Fruit fly (Drosophila melanogaster) whole organism, wandering third instar larva: Measurements from ENCODE around the gene CG10948.
A peak's percentile ranks its signal among the peaks of the same experiment; 100 is the strongest.

ENCODE experiments used
- Abd-B ChIP-seq: fragments of >200 bp; optimal IDR thresholded peaks from 2 replicates; lab custom pipeline; 2017; ENCODE audit warnings: missing biosample characterization, missing genetic modification characterization
- CG32264 ChIP-seq: fragments of 200-800 bp; sonication (Bioruptor generic); optimal IDR thresholded peaks from 2 replicates; lab custom pipeline; 2016; ENCODE audit warnings: missing biosample characterization, missing genetic modification characterization
- CG9705 ChIP-seq: fragments of 200-800 bp; sonication (Bioruptor generic); optimal IDR thresholded peaks from 2 replicates; lab custom pipeline; 2018; ENCODE audit warnings: missing biosample characterization, mild to moderate bottlenecking, missing genetic modification characterization
- CrebA ChIP-seq: fragments of 200-800 bp; sonication (Bioruptor generic); optimal IDR thresholded peaks from 2 replicates; lab custom pipeline; 2016; ENCODE audit warnings: missing biosample characterization, mild to moderate bottlenecking, missing genetic modification characterization, borderline replicate concordance
- Dfd ChIP-seq: fragments of >200 bp; optimal IDR thresholded peaks from 2 replicates; lab custom pipeline; 2017; ENCODE audit warnings: missing biosample characterization, missing genetic modification characterization
- Dif ChIP-seq: fragments of 200-275, 200-300 bp; sonication (Bioruptor generic); optimal IDR thresholded peaks from 2 replicates; lab custom pipeline; 2018; ENCODE audit warnings: missing biosample characterization, missing genetic modification characterization; ENCODE audit not compliant: partially characterized antibody
- GATAd ChIP-seq: sonication (Bioruptor generic); optimal IDR thresholded peaks from 2 replicates; lab custom pipeline; 2016; ENCODE audit warnings: missing biosample characterization, missing genetic modification characterization
- HLH106 ChIP-seq: fragments of 200-800 bp; optimal IDR thresholded peaks from 3 replicates; lab custom pipeline; 2019; ENCODE audit warnings: missing biosample characterization, mild to moderate bottlenecking, missing genetic modification characterization, moderate library complexity
- Hnf4 ChIP-seq: fragments of 200-800 bp; sonication (Bioruptor generic); optimal IDR thresholded peaks from 2 replicates; lab custom pipeline; 2016; ENCODE audit warnings: missing biosample characterization, mild to moderate bottlenecking, missing genetic modification characterization
- Hr78 ChIP-seq: fragments of >200 bp; optimal IDR thresholded peaks from 2 replicates; lab custom pipeline; 2017; ENCODE audit warnings: missing biosample characterization, missing genetic modification characterization
- Hr83 ChIP-seq: fragments of 200-300 bp; sonication (Bioruptor generic); optimal IDR thresholded peaks from 2 replicates; lab custom pipeline; 2016; ENCODE audit warnings: missing biosample characterization, mild to moderate bottlenecking, missing genetic modification characterization, moderate library complexity; ENCODE audit not compliant: poor library complexity, severe bottlenecking
- Jra ChIP-seq: sonication (Bioruptor generic); optimal IDR thresholded peaks from 2 replicates; lab custom pipeline; 2016; ENCODE audit warnings: missing biosample characterization, missing genetic modification characterization
- Mio ChIP-seq: sonication (Bioruptor generic); optimal IDR thresholded peaks from 2 replicates; lab custom pipeline; 2016; ENCODE audit warnings: missing biosample characterization, missing genetic modification characterization
- Myc ChIP-seq: fragments of >200 bp; optimal IDR thresholded peaks from 2 replicates; lab custom pipeline; 2017
- N ChIP-seq: fragments of >200 bp; optimal IDR thresholded peaks from 2 replicates; lab custom pipeline; 2018; ENCODE audit warnings: missing biosample characterization, missing external identifiers, missing genetic modification characterization
- OdsH ChIP-seq: fragments of 200-800 bp; sonication (Bioruptor generic); optimal IDR thresholded peaks from 2 replicates; lab custom pipeline; 2016; ENCODE audit warnings: missing biosample characterization, mild to moderate bottlenecking, missing genetic modification characterization
- Rel ChIP-seq, 2 experiments: fragments of 200-800 bp; sonication (Bioruptor generic) in 1 of 2; optimal IDR thresholded peaks; 2 replicates in 1 of 2; 3 replicates in 1 of 2; lab custom pipeline; 2016 to 2019; ENCODE audit warnings: mild to moderate bottlenecking in 2 of 2, missing biosample characterization in 2 of 2, missing genetic modification characterization in 2 of 2, moderate library complexity in 1 of 2
- Sp1 ChIP-seq: fragments of 200-800 bp; sonication (Bioruptor generic); optimal IDR thresholded peaks from 3 replicates; lab custom pipeline; 2019; ENCODE audit warnings: missing biosample characterization, mild to moderate bottlenecking, missing genetic modification characterization, moderate library complexity
- Vsx2 ChIP-seq: fragments of 200-300, 225-300 bp; sonication (Bioruptor generic); optimal IDR thresholded peaks from 2 replicates; lab custom pipeline; 2018; ENCODE audit warnings: missing biosample characterization, missing genetic modification characterization; ENCODE audit not compliant: partially characterized antibody
- br ChIP-seq: fragments of 200-800 bp; sonication (Bioruptor generic); optimal IDR thresholded peaks from 2 replicates; lab custom pipeline; 2016; ENCODE audit warnings: missing biosample characterization, missing genetic modification characterization
- brk ChIP-seq: fragments of 200-800 bp; sonication (Bioruptor generic); optimal IDR thresholded peaks from 2 replicates; lab custom pipeline; 2016; ENCODE audit warnings: missing biosample characterization, mild to moderate bottlenecking, missing genetic modification characterization
- dl ChIP-seq, 2 experiments: fragments of 175-275, 200-275 bp in 1 of 2; fragments of 200-275 bp in 1 of 2; sonication (Bioruptor generic); optimal IDR thresholded peaks; lab custom pipeline; 2018; ENCODE audit warnings: mild to moderate bottlenecking in 2 of 2, missing biosample characterization in 2 of 2, missing genetic modification characterization in 2 of 2, moderate library complexity in 2 of 2; ENCODE audit not compliant: partially characterized antibody in 2 of 2, insufficient read depth in 1 of 2
- dmrt93B ChIP-seq: fragments of 200-800 bp; sonication (Bioruptor generic); optimal IDR thresholded peaks from 2 replicates; lab custom pipeline; 2018; ENCODE audit warnings: missing biosample characterization, mild to moderate bottlenecking, missing genetic modification characterization
- dsf ChIP-seq: sonication (Bioruptor generic); optimal IDR thresholded peaks from 2 replicates; lab custom pipeline; 2016; ENCODE audit warnings: missing biosample characterization, missing genetic modification characterization, borderline replicate concordance
- ey ChIP-seq: fragments of 200-800 bp; sonication (Bioruptor generic); optimal IDR thresholded peaks from 2 replicates; lab custom pipeline; 2016; ENCODE audit warnings: missing biosample characterization, missing genetic modification characterization
- foxo ChIP-seq, 2 experiments: fragments of 200-800 bp; sonication (Bioruptor generic); optimal IDR thresholded peaks; 2 replicates in 1 of 2; 3 replicates in 1 of 2; lab custom pipeline; 2016 to 2017; ENCODE audit warnings: missing biosample characterization in 2 of 2, missing genetic modification characterization in 2 of 2
- fru ChIP-seq: fragments of 200-800 bp; sonication (Bioruptor generic); optimal IDR thresholded peaks from 3 replicates; lab custom pipeline; 2016; ENCODE audit warnings: missing biosample characterization, mild to moderate bottlenecking, missing genetic modification characterization
- h ChIP-seq: fragments of 200-800 bp; sonication (Bioruptor generic); optimal IDR thresholded peaks from 3 replicates; lab custom pipeline; 2016; ENCODE audit warnings: missing biosample characterization, mild to moderate bottlenecking, missing genetic modification characterization
- jim ChIP-seq: fragments of 175-275, 200-325 bp; sonication (Bioruptor generic); optimal IDR thresholded peaks from 2 replicates; lab custom pipeline; 2016; ENCODE audit warnings: missing biosample characterization, mild to moderate bottlenecking, missing genetic modification characterization
- lola ChIP-seq: fragments of >200 bp; optimal IDR thresholded peaks from 2 replicates; lab custom pipeline; 2017; ENCODE audit warnings: missing biosample characterization, missing genetic modification characterization
- pan ChIP-seq: fragments of >200 bp; optimal IDR thresholded peaks from 2 replicates; lab custom pipeline; 2017
- psq ChIP-seq: fragments of 200-800 bp; sonication (Bioruptor generic); optimal IDR thresholded peaks from 3 replicates; lab custom pipeline; 2017; ENCODE audit warnings: missing biosample characterization, mild to moderate bottlenecking, missing genetic modification characterization, moderate library complexity
- rgr ChIP-seq: fragments of 200-800 bp; sonication (Bioruptor generic); optimal IDR thresholded peaks from 3 replicates; lab custom pipeline; 2016; ENCODE audit warnings: missing biosample characterization, mild to moderate bottlenecking, missing genetic modification characterization
- sage ChIP-seq: fragments of 200-800 bp; sonication (Bioruptor generic); optimal IDR thresholded peaks from 2 replicates; lab custom pipeline; 2016; ENCODE audit warnings: missing biosample characterization, mild to moderate bottlenecking, missing genetic modification characterization
- sv ChIP-seq: fragments of 200-800 bp; sonication (Bioruptor generic); optimal IDR thresholded peaks from 3 replicates; lab custom pipeline; 2016; ENCODE audit warnings: missing biosample characterization, missing genetic modification characterization
- tai ChIP-seq: sonication (Bioruptor generic); optimal IDR thresholded peaks from 2 replicates; lab custom pipeline; 2016; ENCODE audit warnings: missing biosample characterization, missing genetic modification characterization
- usp ChIP-seq: fragments of >200 bp; optimal IDR thresholded peaks from 2 replicates; lab custom pipeline; 2017; ENCODE audit warnings: missing biosample characterization, missing genetic modification characterization
- woc ChIP-seq: sonication (Bioruptor generic); optimal IDR thresholded peaks from 2 replicates; lab custom pipeline; 2016; ENCODE audit warnings: missing biosample characterization, mild to moderate bottlenecking, missing genetic modification characterization

The CG10948 gene

DNA sequence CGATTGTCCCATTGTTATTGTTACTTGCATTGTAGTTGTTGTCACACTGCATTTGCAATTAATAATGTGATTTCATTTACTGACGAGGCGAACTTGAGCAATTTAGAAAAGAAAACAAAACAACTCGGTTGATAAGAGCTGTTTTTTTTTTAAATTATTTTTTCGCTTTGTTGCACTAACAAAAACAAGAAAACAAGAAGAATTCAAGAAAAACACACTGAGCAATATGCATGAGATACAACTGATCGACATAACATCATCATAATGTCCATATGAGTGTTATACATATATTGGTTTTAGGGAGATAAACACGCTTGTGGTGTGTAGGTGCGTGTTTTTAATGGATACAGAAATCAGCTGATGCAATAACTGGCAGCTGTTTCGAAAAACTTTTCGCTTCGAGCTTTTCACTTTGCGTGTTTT lies 47.5 kb downstream of the CG10948 start:
- TF ChIP-seq CG32264 (no peak), br (no peak), GATAd (GFP tag; lab: Kevin White, UChicago) (no peak), Abd-B (no peak), Jra (no peak), Sp1 (GFP tag; lab: Kevin White, UChicago) (peak; percentile 2), rgr (GFP tag; lab: Kevin White, UChicago) (peak; percentile 39), foxo (GFP tag; optimal IDR thresholded peaks at IDR 0.05; lab: Kevin White, UChicago) (no peak), dl (GFP tag; optimal IDR thresholded peaks at IDR 0.05; lab: Kevin White, UChicago; ENCODE audit: insufficient read depth in 1 of 2, partially characterized antibody in 2 of 2) (no peak), sage (GFP tag; lab: Kevin White, UChicago) (no peak), Dfd (GFP tag; lab: Kevin White, UChicago) (no peak), Myc (lab: Kevin White, UChicago) (no peak), Hnf4 (GFP tag; lab: Kevin White, UChicago) (no peak), dsf (GFP tag; lab: Kevin White, UChicago) (no peak), CG9705 (GFP tag; lab: Kevin White, UChicago) (no peak), N (GFP tag; lab: Kevin White, UChicago) (no peak), sv (GFP tag; lab: Kevin White, UChicago) (no peak), tai (GFP tag; lab: Kevin White, UChicago) (no peak), jim (GFP tag; lab: Kevin White, UChicago) (no peak), woc (GFP tag; lab: Kevin White, UChicago) (peak; percentile 20), OdsH (GFP tag; lab: Kevin White, UChicago) (peak; percentile 11), Vsx2 (GFP tag; lab: Kevin White, UChicago) (no peak), h (GFP tag; lab: Kevin White, UChicago) (peak; percentile 26), fru (GFP tag; lab: Kevin White, UChicago) (peak; percentile 5), usp (GFP tag; lab: Kevin White, UChicago) (no peak), Dif (GFP tag; lab: Kevin White, UChicago) (no peak), CrebA (GFP tag; lab: Kevin White, UChicago) (no peak), pan (lab: Kevin White, UChicago) (no peak), psq (GFP tag; lab: Kevin White, UChicago) (no peak), ey (GFP tag; lab: Kevin White, UChicago) (no peak), brk (no peak), Mio (no peak), Hr78 (no peak), dmrt93B (GFP tag; lab: Kevin White, UChicago) (no peak), Rel (GFP tag; optimal IDR thresholded peaks at IDR 0.05; lab: Kevin White, UChicago) (no peak), Rel (tag; optimal IDR thresholded peaks at IDR 0.05; lab: Kevin White, UChicago) (peak; percentile 37), Hr83 (GFP tag; lab: Kevin White, UChicago) (peak; percentile 23), HLH106 (no peak), lola (no peak)

DNA sequence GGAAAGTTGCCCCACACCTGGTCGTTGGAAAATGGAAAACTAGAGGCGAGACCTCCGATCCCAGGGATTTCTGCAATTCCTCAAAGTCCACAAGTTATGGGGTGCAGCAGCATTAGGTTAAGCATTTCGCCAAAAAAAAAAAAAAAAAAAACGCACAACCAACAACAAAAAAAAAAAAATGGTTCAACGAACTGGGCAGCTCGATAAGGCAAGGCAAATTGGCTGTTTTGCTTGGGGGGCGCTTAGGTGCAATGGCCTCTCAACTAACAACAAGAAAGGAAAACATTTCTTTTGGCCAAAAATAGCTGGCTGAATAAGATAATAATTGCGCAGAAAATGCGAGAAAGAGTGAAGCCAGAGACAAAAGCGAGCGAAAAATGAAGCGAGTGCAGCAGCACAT lies 49.8 kb downstream of the CG10948 start:
- TF ChIP-seq OdsH (GFP tag; lab: Kevin White, UChicago) (no peak), dl (GFP tag; optimal IDR thresholded peaks at IDR 0.05; lab: Kevin White, UChicago; ENCODE audit: insufficient read depth in 1 of 2, partially characterized antibody in 2 of 2) (no peak), pan (lab: Kevin White, UChicago) (no peak), Vsx2 (GFP tag; lab: Kevin White, UChicago) (peak; percentile 60), lola (no peak), Myc (lab: Kevin White, UChicago) (no peak), Jra (no peak)
- TF ChIP-seq, all 38 proteins: peak for 1
